Fruit fly (Drosophila melanogaster) whole organism: ENCODE measurements around the gene TotX.

ENCODE experiments used
- CG8478 ChIP-seq: fragments of >200 bp; optimal IDR thresholded peaks from 2 replicates; lab custom pipeline; 2018; ENCODE audit warnings: inconsistent platforms
- Dll ChIP-seq: fragments of >200 bp; optimal IDR thresholded peaks from 2 replicates; lab custom pipeline; 2017
- pan ChIP-seq: fragments of >200 bp; optimal IDR thresholded peaks from 2 replicates; lab custom pipeline; 2017
- psq ChIP-seq: fragments of >200 bp; optimal IDR thresholded peaks from 2 replicates; lab custom pipeline; 2017
- usp ChIP-seq: fragments of >200 bp; optimal IDR thresholded peaks from 2 replicates; lab custom pipeline; 2017; ENCODE audit warnings: missing biosample characterization, missing genetic modification characterization, mixed read lengths

DNA sequence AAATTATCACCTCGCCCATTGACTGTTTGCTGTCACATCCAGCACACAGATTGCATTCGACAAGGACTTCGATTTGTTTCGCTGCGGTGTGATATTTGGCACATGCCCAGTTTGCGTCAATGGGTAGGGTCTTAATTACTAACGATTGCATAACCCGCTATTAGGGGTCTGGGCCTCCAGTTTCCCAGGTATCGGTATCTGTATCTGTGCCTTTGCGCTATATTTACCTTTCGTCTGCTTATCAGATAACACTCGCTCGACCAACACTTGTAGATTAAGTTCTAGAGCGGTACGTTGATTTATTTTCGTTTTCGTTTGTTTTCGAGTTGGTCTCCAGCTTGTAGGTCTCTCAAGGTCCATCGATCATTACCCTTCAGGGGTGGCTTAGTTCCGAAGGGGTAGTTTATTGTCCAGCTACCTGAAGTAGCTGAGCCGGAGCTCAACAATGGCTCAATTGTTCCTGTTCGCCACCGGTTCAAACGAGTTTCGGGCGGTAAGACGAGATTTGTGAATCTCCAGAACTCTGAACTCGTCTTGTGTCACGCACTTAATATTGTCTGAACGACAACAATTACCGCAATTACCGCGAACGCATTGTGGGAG is 46.1 kb upstream of the TotX start:
- TF ChIP-seq Dll (lab: Kevin White, UChicago): no peak
- TF ChIP-seq psq: no peak
- TF ChIP-seq pan (lab: Kevin White, UChicago): no peak
- no peak for TF ChIP-seq CG8478
- no peak for TF ChIP-seq usp (GFP tag; lab: Kevin White, UChicago)
